Worm (Caenorhabditis elegans) whole organism, mixed stage, embryonic: ENCODE data around the gene lgc-5.

Experiments
- blmp-1 ChIP-seq: fragments of 150-350 bp; optimal IDR thresholded peaks from 2 replicates; lab custom pipeline; 2014; ENCODE audit warnings: missing biosample characterization, missing genetic modification characterization
- ces-1 ChIP-seq: fragments of 150-350 bp; optimal IDR thresholded peaks from 2 replicates; lab custom pipeline; 2014; ENCODE audit warnings: missing biosample characterization, missing genetic modification reagents, missing genetic modification characterization
- elt-3 ChIP-seq: fragments of 150-350 bp; optimal IDR thresholded peaks from 2 replicates; lab custom pipeline; 2014; ENCODE audit warnings: missing biosample characterization, missing genetic modification characterization
- lin-13 ChIP-seq: fragments of 150-350 bp; optimal IDR thresholded peaks from 2 replicates; lab custom pipeline; 2014; ENCODE audit warnings: missing biosample characterization, missing genetic modification characterization
- lsy-2 ChIP-seq: fragments of 150-350 bp; optimal IDR thresholded peaks from 2 replicates; lab custom pipeline; 2014; ENCODE audit warnings: missing biosample characterization, missing genetic modification characterization
- nhr-12 ChIP-seq: fragments of 150-350 bp; optimal IDR thresholded peaks from 2 replicates; lab custom pipeline; 2014; ENCODE audit warnings: missing biosample characterization, missing genetic modification characterization
- snpc-4 ChIP-seq: fragments of 150-350 bp; optimal IDR thresholded peaks from 2 replicates; lab custom pipeline; 2014; ENCODE audit warnings: missing biosample characterization, missing genetic modification characterization
- unc-39 ChIP-seq: fragments of 150-350 bp; optimal IDR thresholded peaks from 2 replicates; lab custom pipeline; 2014; ENCODE audit warnings: missing biosample characterization, missing genetic modification characterization
- unc-62 ChIP-seq: fragments of 150-350 bp; optimal IDR thresholded peaks from 2 replicates; lab custom pipeline; 2014; ENCODE audit warnings: missing biosample characterization, missing genetic modification reagents, missing genetic modification characterization
- zip-8 ChIP-seq: fragments of 150-350 bp; optimal IDR thresholded peaks from 2 replicates; lab custom pipeline; 2014; ENCODE audit warnings: missing biosample characterization, missing genetic modification characterization
- ztf-11 ChIP-seq: fragments of 150-350 bp; optimal IDR thresholded peaks from 2 replicates; lab custom pipeline; 2014; ENCODE audit warnings: missing biosample characterization, missing genetic modification characterization

ce11 chrIV:8394105-8394504, 51.6 kb downstream of the lgc-5 start, which contains the start of gene D2096.11:
- no peak for TF ChIP-seq unc-62 (GFP tag; lab: Kevin White, UChicago)
- TF ChIP-seq lsy-2 = no peak
- TF ChIP-seq ztf-11 (tag; lab: Kevin White, UChicago) = no peak
- no peak for TF ChIP-seq elt-3 (tag; lab: Kevin White, UChicago)
- no peak for TF ChIP-seq ces-1 (GFP tag; lab: Kevin White, UChicago)
- no peak for TF ChIP-seq snpc-4 (tag; lab: Kevin White, UChicago)
- TF ChIP-seq blmp-1 (tag; lab: Kevin White, UChicago) = no peak
- no peak for TF ChIP-seq lin-13 (tag; lab: Kevin White, UChicago)
- TF ChIP-seq zip-8 (tag; lab: Kevin White, UChicago) = no peak
- TF ChIP-seq nhr-12 (tag; lab: Kevin White, UChicago) = no peak
- no peak for TF ChIP-seq unc-39 (tag; lab: Kevin White, UChicago)
